Worm (Caenorhabditis elegans) whole organism, L3 larva: ENCODE data around the gene aqp-3.

Experiments
- eor-1 ChIP-seq, 2 experiments: fragments of 150-350 bp; optimal IDR thresholded peaks; 2 replicates each; lab custom pipeline; 2014 to 2018; ENCODE audit warnings: missing biosample characterization in 2 of 2, missing genetic modification characterization in 2 of 2
- nhr-11 ChIP-seq: fragments of 150-350 bp; optimal IDR thresholded peaks from 2 replicates; lab custom pipeline; 2014; ENCODE audit warnings: missing biosample characterization, missing genetic modification characterization
- nhr-28 ChIP-seq: fragments of 150-350 bp; optimal IDR thresholded peaks from 2 replicates; lab custom pipeline; 2014; ENCODE audit warnings: missing biosample characterization, missing genetic modification characterization
- nhr-76 ChIP-seq: fragments of 150-350 bp; sonication (generic microtip); optimal IDR thresholded peaks from 5 replicates; lab custom pipeline; 2014; ENCODE audit warnings: missing biosample characterization, missing genetic modification characterization
- pha-4 ChIP-seq: fragments of 150-350 bp; optimal IDR thresholded peaks from 2 replicates; lab custom pipeline; 2014; ENCODE audit warnings: missing biosample characterization, missing genetic modification reagents, missing genetic modification characterization
- unc-39 ChIP-seq: sonication (generic microtip); optimal IDR thresholded peaks from 4 replicates; lab custom pipeline; 2017; ENCODE audit warnings: missing biosample characterization, missing genetic modification characterization
- unc-62 ChIP-seq: fragments of 150-350 bp; sonication (generic microtip); optimal IDR thresholded peaks from 4 replicates; lab custom pipeline; 2014; ENCODE audit warnings: missing biosample characterization, missing genetic modification reagents, missing genetic modification characterization

ce11 chrIV:11009928-11010327, 43.7 kb upstream of the aqp-3 start:
- TF ChIP-seq nhr-11 (tag; lab: Kevin White, UChicago) (no peak), nhr-76 (tag; lab: Kevin White, UChicago) (no peak), unc-39 (tag; lab: Kevin White, UChicago) (no peak), eor-1 (tag; optimal IDR thresholded peaks at IDR 0.05; lab: Kevin White, UChicago) (no peak), pha-4 (tag; lab: Kevin White, UChicago) (no peak), unc-62 (GFP tag; lab: Kevin White, UChicago) (no peak), nhr-28 (tag; lab: Kevin White, UChicago) (no peak)
